Worm (Caenorhabditis elegans): ENCODE measurements around the gene cwp-4.
A peak's percentile ranks its signal among the peaks of the same experiment; 100 is the strongest.

The cwp-4 gene

ce11 chrV:5080853-5081338 is 27.5 kb downstream of the cwp-4 start, which contains the start of gene Y58A7A.3 (continued):
- TF ChIP-seq pqm-1 (tag; optimal IDR thresholded peaks at IDR 0.05): peak; percentile 43

- no peak for TF ChIP-seq Y48G9A.11 (GFP tag; IDR thresholded peaks at IDR 0.05)
- peak; percentile 6 for TF ChIP-seq nhr-28 (tag; optimal IDR thresholded peaks at IDR 0.05)
- no peak for TF ChIP-seq zag-1 (tag; optimal IDR thresholded peaks at IDR 0.05)
- TF ChIP-seq hif-1 (tag; optimal IDR thresholded peaks at IDR 0.05): no peak
- TF ChIP-seq daf-19 (GFP tag; conservative IDR thresholded peaks at IDR 0.05): no peak
- TF ChIP-seq F10B5.3 (tag; optimal IDR thresholded peaks at IDR 0.05): no peak
- TF ChIP-seq ceh-62 (tag; optimal IDR thresholded peaks at IDR 0.05): no peak
- TF ChIP-seq daf-16 (GFP tag; optimal IDR thresholded peaks at IDR 0.05): no peak
- no peak for TF ChIP-seq daf-16 (tag; optimal IDR thresholded peaks at IDR 0.05)
- no peak for TF ChIP-seq nhr-41 (GFP tag; IDR thresholded peaks at IDR 0.05)
- no peak for TF ChIP-seq zip-11 (GFP tag; IDR thresholded peaks at IDR 0.05)
- no peak for TF ChIP-seq mdl-1 (tag; optimal IDR thresholded peaks at IDR 0.05)
- TF ChIP-seq zip-2 (tag; optimal IDR thresholded peaks at IDR 0.05): peak; percentile 92
- TF ChIP-seq skn-1 (tag; optimal IDR thresholded peaks at IDR 0.05): no peak
- TF ChIP-seq nhr-237 (tag; optimal IDR thresholded peaks at IDR 0.05): no peak
- no peak for TF ChIP-seq lin-1 (GFP tag; IDR thresholded peaks at IDR 0.05)
- TF ChIP-seq Y105C5A.15 (GFP tag; IDR thresholded peaks at IDR 0.05): no peak
Measured at ce11 chrV:5084957-5085465, 31.6 kb downstream of the cwp-4 start, which contains the start of gene Y58A7A.4. Gene Y58A7A.4 (minus strand): TSS chrV:5085007.

- TF ChIP-seq ceh-44 (GFP tag; IDR thresholded peaks at IDR 0.05): no peak
- TF ChIP-seq R02D3.7 (tag; optimal IDR thresholded peaks at IDR 0.05): no peak
- TF ChIP-seq ceh-82 (tag; optimal IDR thresholded peaks at IDR 0.05): no peak
- TF ChIP-seq ceh-62 (tag; optimal IDR thresholded peaks at IDR 0.05): no peak
- no peak for TF ChIP-seq ZK337.2 (GFP tag; IDR thresholded peaks at IDR 0.05)
- peak; percentile 40 for TF ChIP-seq hlh-11 (tag; optimal IDR thresholded peaks at IDR 0.05)
- no peak for TF ChIP-seq zfp-2 (tag; optimal IDR thresholded peaks at IDR 0.05)
- TF ChIP-seq mep-1 (tag; optimal IDR thresholded peaks at IDR 0.05): peak; percentile 35
- no peak for TF ChIP-seq nhr-11 (tag; optimal IDR thresholded peaks at IDR 0.05)
- no peak for TF ChIP-seq F49E8.2 (tag; optimal IDR thresholded peaks at IDR 0.05; ENCODE audit: borderline replicate concordance)
- TF ChIP-seq mxl-2 (GFP tag; conservative IDR thresholded peaks at IDR 0.05): no peak
- TF ChIP-seq dmd-6 (GFP tag; IDR thresholded peaks at IDR 0.05): peak; percentile 57; the same call in 1 of the 2 replicates
- TF ChIP-seq nhr-28 (tag; optimal IDR thresholded peaks at IDR 0.05): peak; percentile 64
- TF ChIP-seq mdt-29 (GFP tag; IDR thresholded peaks at IDR 0.05): no peak
- TF ChIP-seq fos-1 (tag; optimal IDR thresholded peaks at IDR 0.05): no peak
- TF ChIP-seq ztf-11 (tag; optimal IDR thresholded peaks at IDR 0.05): no peak
- peak in 1 of 2 experiments; percentile 39 for TF ChIP-seq hif-1 (tag; optimal IDR thresholded peaks at IDR 0.05)
- no peak for TF ChIP-seq aly-2 (tag; optimal IDR thresholded peaks at IDR 0.05)
- peak; percentile 60 for TF ChIP-seq nhr-6 (tag; optimal IDR thresholded peaks at IDR 0.05)
- no peak for TF ChIP-seq jun-1 (tag; optimal IDR thresholded peaks at IDR 0.05)
- TF ChIP-seq egl-43 (GFP tag; IDR thresholded peaks at IDR 0.05): no peak
- peak; percentile 28 for TF ChIP-seq dpl-1 (GFP tag; optimal IDR thresholded peaks at IDR 0.05)
- no peak for TF ChIP-seq cey-2 (tag; optimal IDR thresholded peaks at IDR 0.05; ENCODE audit: borderline replicate concordance, insufficient read depth)
- TF ChIP-seq set-16 (GFP tag; IDR thresholded peaks at IDR 0.05): no peak
- peak; percentile 49 for TF ChIP-seq T20F7.1 (GFP tag; optimal IDR thresholded peaks at IDR 0.05)
- no peak for TF ChIP-seq mxl-3 (GFP tag; optimal IDR thresholded peaks at IDR 0.05)
- peak in 1 of 2 experiments; percentile 59 for TF ChIP-seq lsy-2 (tag; optimal IDR thresholded peaks at IDR 0.05)
- TF ChIP-seq F37D6.2 (tag; optimal IDR thresholded peaks at IDR 0.05): no peak
- peak; percentile 6 for TF ChIP-seq pqm-1 (tag; optimal IDR thresholded peaks at IDR 0.05)
- TF ChIP-seq lin-38 (GFP tag; IDR thresholded peaks at IDR 0.05): no peak
- TF ChIP-seq duxl-1 (tag; optimal IDR thresholded peaks at IDR 0.05; ENCODE audit: poor library complexity): no peak
- TF ChIP-seq pha-4 (GFP tag; IDR thresholded peaks at IDR 0.05): no peak
- peak; percentile 19 for TF ChIP-seq pha-4 (tag; optimal IDR thresholded peaks at IDR 0.05)
- no peak for TF ChIP-seq nhr-42 (GFP tag; IDR thresholded peaks at IDR 0.05)
Measured at ce11 chrV:5086919-5087404, 33.5 kb downstream of the cwp-4 start, which contains the start of gene Y58A7A.5. Gene Y58A7A.5 (minus strand): TSS chrV:5086969.

All from whole organism, L4 larva.